Fruit fly (Drosophila melanogaster) whole organism: Measurements from ENCODE around the gene CG31088.

Source experiments
- CG8478 ChIP-seq: fragments of >200 bp; optimal IDR thresholded peaks from 2 replicates; lab custom pipeline; 2018; ENCODE audit warnings: inconsistent platforms
- Dll ChIP-seq: fragments of >200 bp; optimal IDR thresholded peaks from 2 replicates; lab custom pipeline; 2017
- EcR ChIP-seq, 2 experiments: fragments of >200 bp; optimal IDR thresholded peaks; 2 replicates each; lab custom pipeline; 2017; ENCODE audit warnings: missing biosample characterization in 2 of 2, missing genetic modification characterization in 2 of 2, missing genetic modification reagents in 2 of 2
- pan ChIP-seq: fragments of >200 bp; optimal IDR thresholded peaks from 2 replicates; lab custom pipeline; 2017
- psq ChIP-seq: fragments of >200 bp; optimal IDR thresholded peaks from 2 replicates; lab custom pipeline; 2017
- usp ChIP-seq: fragments of >200 bp; optimal IDR thresholded peaks from 2 replicates; lab custom pipeline; 2017; ENCODE audit warnings: missing biosample characterization, missing genetic modification characterization, mixed read lengths

DNA sequence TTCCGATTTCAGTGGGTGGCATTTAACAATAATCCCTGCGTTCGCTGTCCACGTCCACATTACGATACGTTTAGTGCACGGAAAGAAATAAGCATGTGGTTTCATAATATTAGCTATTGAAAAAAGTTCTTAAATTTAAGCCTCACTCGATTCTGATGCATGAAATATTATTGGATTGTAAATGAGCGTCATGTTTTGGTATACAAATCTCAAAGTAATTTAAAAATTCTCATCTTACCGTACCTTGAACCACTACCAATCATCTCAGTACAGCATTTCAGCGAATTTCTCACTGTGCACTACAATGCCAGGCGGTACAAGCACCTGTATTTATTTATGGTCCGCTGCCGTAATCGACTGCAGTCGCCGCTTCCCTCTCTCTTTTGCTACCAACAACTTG lies 23.5 kb upstream of the CG31088 start:
- TF ChIP-seq psq (lab: Kevin White, UChicago): no peak
- TF ChIP-seq pan (lab: Kevin White, UChicago): no peak
- TF ChIP-seq CG8478 (lab: Kevin White, UChicago): no peak
- no peak for TF ChIP-seq usp (GFP tag; lab: Kevin White, UChicago)
- no peak for TF ChIP-seq Dll (lab: Kevin White, UChicago)
- TF ChIP-seq EcR (GFP tag; optimal IDR thresholded peaks at IDR 0.05; lab: Kevin White, UChicago): no peak
